Worm (Caenorhabditis elegans) whole organism, mixed stage, embryonic: ENCODE data around the gene F25B5.3.

Source experiments
- elt-1 ChIP-seq: sonication (generic microtip); optimal IDR thresholded peaks from 2 replicates; lab custom pipeline; 2017; ENCODE audit warnings: missing genetic modification characterization, mild to moderate bottlenecking, missing compliant biosample characterization, antibody characterized with exemption, moderate library complexity, borderline replicate concordance; ENCODE audit not compliant: insufficient read depth
- elt-3 ChIP-seq: fragments of 150-350 bp; optimal IDR thresholded peaks from 2 replicates; lab custom pipeline; 2014; ENCODE audit warnings: missing biosample characterization, missing genetic modification characterization
- nhr-12 ChIP-seq: fragments of 150-350 bp; optimal IDR thresholded peaks from 2 replicates; lab custom pipeline; 2014; ENCODE audit warnings: missing biosample characterization, missing genetic modification characterization
- nhr-237 ChIP-seq: fragments of 150-350 bp; optimal IDR thresholded peaks from 2 replicates; lab custom pipeline; 2014; ENCODE audit warnings: missing biosample characterization, missing genetic modification characterization
- pha-4 ChIP-seq: fragments of 150-350 bp; optimal IDR thresholded peaks from 2 replicates; lab custom pipeline; 2018; ENCODE audit warnings: missing biosample characterization, missing genetic modification reagents, missing genetic modification characterization
- snpc-4 ChIP-seq: fragments of 150-350 bp; optimal IDR thresholded peaks from 2 replicates; lab custom pipeline; 2014; ENCODE audit warnings: missing biosample characterization, missing genetic modification characterization
- unc-62 ChIP-seq: fragments of 150-350 bp; optimal IDR thresholded peaks from 2 replicates; lab custom pipeline; 2014; ENCODE audit warnings: missing biosample characterization, missing genetic modification reagents, missing genetic modification characterization

- TF ChIP-seq elt-3 (tag; lab: Kevin White, UChicago) = no peak
- TF ChIP-seq nhr-12 = no peak
- no peak for TF ChIP-seq elt-1 (tag; lab: Kevin White, UChicago)
- no peak for TF ChIP-seq unc-62 (GFP tag; lab: Kevin White, UChicago)
- TF ChIP-seq pha-4 (tag; lab: Kevin White, UChicago) = no peak
- no peak for TF ChIP-seq nhr-237 (tag; lab: Kevin White, UChicago)
- no peak for TF ChIP-seq snpc-4 (tag; lab: Kevin White, UChicago)
Observed at ce11 chrIII:5999629-6000028, 50.9 kb downstream of the F25B5.3 start.
